Fruit fly (Drosophila melanogaster) whole organism, embryonic: ENCODE data around the gene CG17801.

Experiments used
- B-H2 ChIP-seq: fragments of 200-800 bp; sonication (Bioruptor generic); optimal IDR thresholded peaks from 2 replicates; lab custom pipeline; 2018; ENCODE audit warnings: missing biosample characterization, mild to moderate bottlenecking, missing genetic modification characterization
- CG10366 ChIP-seq: fragments of 200-800 bp; sonication (Bioruptor generic); IDR thresholded peaks from 2 replicates; pipeline ENCODE4 v1.3.6; 2022; ENCODE audit warnings: missing biosample characterization, missing genetic modification characterization
- CG8944 ChIP-seq: fragments of 200-800 bp; sonication (Bioruptor generic); optimal IDR thresholded peaks from 3 replicates; lab custom pipeline; 2016; ENCODE audit warnings: missing biosample characterization, missing genetic modification characterization
- Doc2 ChIP-seq: fragments of 200-800 bp; sonication (Bioruptor generic); IDR thresholded peaks from 2 replicates; pipeline ENCODE4 v1.3.6; 2022; ENCODE audit warnings: missing biosample characterization, missing genetic modification characterization
- Fer2 ChIP-seq: fragments of 200-800 bp; sonication (Bioruptor generic); optimal IDR thresholded peaks from 2 replicates; lab custom pipeline; 2018; ENCODE audit warnings: missing biosample characterization, mild to moderate bottlenecking, missing genetic modification characterization, moderate library complexity
- Ssrp ChIP-seq: fragments of 200-800 bp; sonication (Bioruptor generic); optimal IDR thresholded peaks from 2 replicates; lab custom pipeline; 2018; ENCODE audit warnings: missing biosample characterization, mild to moderate bottlenecking, missing genetic modification characterization, moderate library complexity
- ind ChIP-seq: fragments of 200-800 bp; sonication (Bioruptor generic); optimal IDR thresholded peaks from 3 replicates; lab custom pipeline; 2016; ENCODE audit warnings: missing biosample characterization, missing genetic modification characterization
- insv ChIP-seq, 2 experiments: fragments of 200-800 bp; sonication (Bioruptor generic); optimal IDR thresholded peaks; 3 replicates each; lab custom pipeline; 2016 to 2018; ENCODE audit warnings: missing biosample characterization in 2 of 2, missing genetic modification characterization in 2 of 2
- mam ChIP-seq: fragments of 200-800 bp; sonication (Bioruptor generic); optimal IDR thresholded peaks from 3 replicates; lab custom pipeline; 2016; ENCODE audit warnings: missing biosample characterization, missing genetic modification characterization
- zen ChIP-seq: fragments of 200-800 bp; sonication (Bioruptor generic); optimal IDR thresholded peaks from 3 replicates; lab custom pipeline; 2018; ENCODE audit warnings: missing biosample characterization, mild to moderate bottlenecking, missing genetic modification characterization, moderate library complexity

- TF ChIP-seq Fer2 = no peak
- no peak for TF ChIP-seq Ssrp (tag; lab: Kevin White, UChicago)
- no peak for TF ChIP-seq mam (GFP tag; lab: Kevin White, UChicago)
- TF ChIP-seq Doc2 = no peak
- TF ChIP-seq insv (GFP tag; optimal IDR thresholded peaks at IDR 0.05; lab: Kevin White, UChicago) = no peak
- TF ChIP-seq ind = no peak
- TF ChIP-seq B-H2 (GFP tag; lab: Kevin White, UChicago) = no peak
- no peak for TF ChIP-seq CG10366 (GFP tag; lab: Robert Waterston, UW)
- no peak for TF ChIP-seq zen
- no peak for TF ChIP-seq CG8944 (GFP tag; lab: Kevin White, UChicago)
These were observed 5.6 kb upstream of the CG17801 start for dm6 chr3R:17812477-17812876.
